Fruit fly (Drosophila melanogaster) Kc167 (cell line): Measurements from ENCODE around the gene CG31862.

Source experiments
- Myc ChIP-seq: fragments of >200 bp; optimal IDR thresholded peaks from 2 replicates; lab custom pipeline; 2017; ENCODE audit warnings: missing external identifiers
- Sin3A ChIP-seq: fragments of >200 bp; optimal IDR thresholded peaks from 2 replicates; lab custom pipeline; 2018; ENCODE audit warnings: missing external identifiers
- h ChIP-seq: fragments of >200 bp; optimal IDR thresholded peaks from 3 replicates; lab custom pipeline; 2018; ENCODE audit warnings: missing external identifiers
- insv ChIP-seq: fragments of >200 bp; optimal IDR thresholded peaks from 3 replicates; lab custom pipeline; 2018; ENCODE audit warnings: missing external identifiers
- psq ChIP-seq: fragments of >200 bp; optimal IDR thresholded peaks from 2 replicates; lab custom pipeline; 2017; ENCODE audit warnings: missing external identifiers
- ttk ChIP-seq: sonication (Bioruptor generic); optimal IDR thresholded peaks from 2 replicates; lab custom pipeline; 2017; ENCODE audit warnings: missing external identifiers

Gene CG31862

dm6 chr2L:12353926-12354325 is 15.3 kb downstream of the CG31862 start:
- no peak for TF ChIP-seq Sin3A (lab: Kevin White, UChicago)
- no peak for TF ChIP-seq ttk (lab: Kevin White, UChicago)
- no peak for TF ChIP-seq psq (lab: Kevin White, UChicago)
- no peak for TF ChIP-seq insv
- no peak for TF ChIP-seq Myc (lab: Kevin White, UChicago)
- no peak for TF ChIP-seq h

- TF ChIP-seq Myc (lab: Kevin White, UChicago) (no peak), Sin3A (lab: Kevin White, UChicago) (no peak), insv (no peak), ttk (lab: Kevin White, UChicago) (no peak), h (no peak), psq (lab: Kevin White, UChicago) (no peak)
Measured at dm6 chr2L:12356141-12356540, 17.5 kb downstream of the CG31862 start, which contains the start of gene CG17010. Gene CG17010, plus strand, starts transcription at chr2L:12356441.

dm6 chr2L:12363206-12363605 is 24.6 kb downstream of the CG31862 start:
- TF ChIP-seq psq (lab: Kevin White, UChicago), result no peak
- TF ChIP-seq Sin3A (lab: Kevin White, UChicago), result no peak
- no peak for TF ChIP-seq ttk (lab: Kevin White, UChicago)
- no peak for TF ChIP-seq h
- no peak for TF ChIP-seq insv
- TF ChIP-seq Myc (lab: Kevin White, UChicago), result no peak

- TF ChIP-seq psq (lab: Kevin White, UChicago) (no peak), insv (no peak), Sin3A (lab: Kevin White, UChicago) (no peak), h (no peak), ttk (lab: Kevin White, UChicago) (no peak), Myc (lab: Kevin White, UChicago) (no peak)
Measured at dm6 chr2L:12364090-12364489, 25.4 kb downstream of the CG31862 start.

- TF ChIP-seq insv, result peak; percentile 18
- no peak for TF ChIP-seq Sin3A (lab: Kevin White, UChicago)
- TF ChIP-seq ttk (lab: Kevin White, UChicago), result no peak
- TF ChIP-seq Myc (lab: Kevin White, UChicago), result no peak
- TF ChIP-seq h, result no peak
- no peak for TF ChIP-seq psq (lab: Kevin White, UChicago)
Measured at dm6 chr2L:12365964-12366482, 27.4 kb downstream of the CG31862 start.

- TF ChIP-seq ttk (lab: Kevin White, UChicago) (no peak), Myc (lab: Kevin White, UChicago) (no peak), h (no peak), Sin3A (lab: Kevin White, UChicago) (no peak), psq (lab: Kevin White, UChicago) (no peak), insv (no peak)
Measured at dm6 chr2L:12369612-12370011, 31.0 kb downstream of the CG31862 start.

DNA sequence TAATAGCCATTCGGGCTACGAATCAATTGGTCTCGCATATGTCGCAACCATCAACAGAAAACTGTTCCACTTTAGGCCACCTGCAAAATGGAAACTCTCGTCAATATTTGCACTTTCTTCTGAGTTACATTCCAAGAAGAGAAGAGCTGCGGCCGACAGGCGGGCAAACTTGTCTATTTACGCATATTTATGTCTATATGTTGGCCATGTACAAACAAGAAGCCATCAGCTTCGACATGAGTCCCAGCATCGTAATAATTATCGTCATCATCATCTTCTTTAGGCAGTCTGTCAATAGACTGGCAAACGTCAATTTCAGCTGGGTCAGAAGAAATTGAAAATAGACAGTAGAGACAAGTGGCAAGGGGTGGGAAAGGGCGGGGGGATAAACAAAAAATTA is 33.1 kb downstream of the CG31862 start:
- no peak for TF ChIP-seq insv
- TF ChIP-seq h, result no peak
- no peak for TF ChIP-seq ttk (lab: Kevin White, UChicago)
- no peak for TF ChIP-seq psq (lab: Kevin White, UChicago)
- no peak for TF ChIP-seq Sin3A (lab: Kevin White, UChicago)
- TF ChIP-seq Myc (lab: Kevin White, UChicago), result no peak

DNA sequence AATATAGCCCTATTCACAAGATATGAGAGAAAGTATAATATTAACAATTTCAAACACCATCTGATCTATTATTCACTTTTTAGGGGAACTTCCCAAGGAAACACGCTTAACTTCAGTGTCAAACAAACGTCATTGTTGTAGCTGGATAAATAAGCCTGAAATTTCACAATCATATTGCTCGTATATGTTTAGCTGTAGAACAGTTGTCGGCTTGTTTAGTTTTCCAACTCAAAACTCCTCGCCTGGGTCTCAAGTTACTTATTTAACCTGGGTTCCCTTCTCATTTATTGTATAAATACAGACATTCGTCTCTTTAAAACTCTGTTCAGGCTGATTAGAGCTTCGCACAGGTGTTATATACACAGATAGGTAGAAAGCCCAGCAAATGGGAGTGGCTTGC is 33.8 kb downstream of the CG31862 start:
- TF ChIP-seq psq (lab: Kevin White, UChicago) (no peak), h (no peak), Myc (lab: Kevin White, UChicago) (no peak), insv (no peak), Sin3A (lab: Kevin White, UChicago) (no peak), ttk (lab: Kevin White, UChicago) (no peak)

DNA sequence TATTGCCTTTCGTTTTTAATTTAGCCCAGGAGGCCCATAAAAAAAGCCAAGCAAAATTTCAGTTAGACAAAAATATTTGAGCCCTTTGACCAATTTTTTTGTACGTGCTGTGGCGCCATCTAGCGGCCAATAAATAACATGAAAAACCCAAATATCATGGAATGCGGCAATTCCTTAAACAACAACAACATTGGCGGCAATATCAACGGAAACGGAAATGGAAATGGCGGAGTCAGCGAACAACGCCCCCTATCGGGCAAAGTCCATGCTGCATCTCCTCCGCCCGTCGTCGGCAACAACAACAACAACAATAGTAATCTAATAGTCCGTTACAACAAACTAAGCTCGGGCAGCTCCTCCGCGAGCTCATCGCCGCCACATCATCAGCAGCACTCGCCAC is 34.9 kb downstream of the CG31862 start:
- TF ChIP-seq ttk (lab: Kevin White, UChicago), result no peak
- no peak for TF ChIP-seq psq (lab: Kevin White, UChicago)
- no peak for TF ChIP-seq h
- TF ChIP-seq insv, result no peak
- no peak for TF ChIP-seq Sin3A (lab: Kevin White, UChicago)
- TF ChIP-seq Myc (lab: Kevin White, UChicago), result no peak

DNA sequence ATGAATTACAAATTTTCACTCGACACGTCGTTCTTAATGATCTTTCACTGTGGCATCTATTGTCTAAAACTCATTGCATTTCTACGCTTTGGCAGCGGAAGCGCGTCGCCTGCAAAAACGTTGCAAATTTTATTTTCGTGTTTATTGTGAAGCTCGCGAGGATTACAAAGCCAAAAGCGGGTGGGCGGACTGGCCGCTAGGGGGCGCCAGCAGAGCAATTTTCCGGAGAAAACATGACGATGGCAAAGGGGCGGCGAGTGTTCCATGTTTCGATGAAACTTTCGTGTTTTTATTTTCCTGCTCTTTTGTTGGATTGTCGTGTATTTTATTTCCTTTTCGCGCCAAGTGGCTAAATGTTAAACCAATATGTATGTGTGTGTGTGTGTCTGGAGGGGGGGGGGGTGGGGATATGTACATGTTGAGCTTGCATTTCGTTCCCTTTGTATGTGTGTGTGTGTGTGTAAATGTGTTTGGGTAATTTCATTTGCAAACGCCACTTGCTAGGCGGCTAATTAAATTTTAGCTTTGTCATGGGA is 36.0 kb downstream of the CG31862 start:
- TF ChIP-seq Sin3A (lab: Kevin White, UChicago), result no peak
- TF ChIP-seq psq (lab: Kevin White, UChicago), result no peak
- TF ChIP-seq h, result no peak
- no peak for TF ChIP-seq insv
- TF ChIP-seq Myc (lab: Kevin White, UChicago), result no peak
- TF ChIP-seq ttk (lab: Kevin White, UChicago), result no peak
